Fruit fly (Drosophila melanogaster) whole organism, wandering third instar larva: Measurements from ENCODE around the gene RpS13.
A peak's percentile ranks its signal among the peaks of the same experiment; 100 is the strongest.

Experiments
- Abd-B ChIP-seq: fragments of >200 bp; optimal IDR thresholded peaks from 2 replicates; lab custom pipeline; 2017; ENCODE audit warnings: missing biosample characterization, missing genetic modification characterization
- CG32264 ChIP-seq: fragments of 200-800 bp; sonication (Bioruptor generic); optimal IDR thresholded peaks from 2 replicates; lab custom pipeline; 2016; ENCODE audit warnings: missing biosample characterization, missing genetic modification characterization
- CG9705 ChIP-seq: fragments of 200-800 bp; sonication (Bioruptor generic); optimal IDR thresholded peaks from 2 replicates; lab custom pipeline; 2018; ENCODE audit warnings: missing biosample characterization, mild to moderate bottlenecking, missing genetic modification characterization
- CrebA ChIP-seq: fragments of 200-800 bp; sonication (Bioruptor generic); optimal IDR thresholded peaks from 2 replicates; lab custom pipeline; 2016; ENCODE audit warnings: missing biosample characterization, mild to moderate bottlenecking, missing genetic modification characterization, borderline replicate concordance
- Dfd ChIP-seq: fragments of >200 bp; optimal IDR thresholded peaks from 2 replicates; lab custom pipeline; 2017; ENCODE audit warnings: missing biosample characterization, missing genetic modification characterization
- Dif ChIP-seq: fragments of 200-275, 200-300 bp; sonication (Bioruptor generic); optimal IDR thresholded peaks from 2 replicates; lab custom pipeline; 2018; ENCODE audit warnings: missing biosample characterization, missing genetic modification characterization; ENCODE audit not compliant: partially characterized antibody
- GATAd ChIP-seq: sonication (Bioruptor generic); optimal IDR thresholded peaks from 2 replicates; lab custom pipeline; 2016; ENCODE audit warnings: missing biosample characterization, missing genetic modification characterization
- HLH106 ChIP-seq: fragments of 200-800 bp; optimal IDR thresholded peaks from 3 replicates; lab custom pipeline; 2019; ENCODE audit warnings: missing biosample characterization, mild to moderate bottlenecking, missing genetic modification characterization, moderate library complexity
- Hnf4 ChIP-seq: fragments of 200-800 bp; sonication (Bioruptor generic); optimal IDR thresholded peaks from 2 replicates; lab custom pipeline; 2016; ENCODE audit warnings: missing biosample characterization, mild to moderate bottlenecking, missing genetic modification characterization
- Hr78 ChIP-seq: fragments of >200 bp; optimal IDR thresholded peaks from 2 replicates; lab custom pipeline; 2017; ENCODE audit warnings: missing biosample characterization, missing genetic modification characterization
- Hr83 ChIP-seq: fragments of 200-300 bp; sonication (Bioruptor generic); optimal IDR thresholded peaks from 2 replicates; lab custom pipeline; 2016; ENCODE audit warnings: missing biosample characterization, mild to moderate bottlenecking, missing genetic modification characterization, moderate library complexity; ENCODE audit not compliant: poor library complexity, severe bottlenecking
- Jra ChIP-seq: sonication (Bioruptor generic); optimal IDR thresholded peaks from 2 replicates; lab custom pipeline; 2016; ENCODE audit warnings: missing biosample characterization, missing genetic modification characterization
- Mio ChIP-seq: sonication (Bioruptor generic); optimal IDR thresholded peaks from 2 replicates; lab custom pipeline; 2016; ENCODE audit warnings: missing biosample characterization, missing genetic modification characterization
- Myc ChIP-seq: fragments of >200 bp; optimal IDR thresholded peaks from 2 replicates; lab custom pipeline; 2017
- N ChIP-seq: fragments of >200 bp; optimal IDR thresholded peaks from 2 replicates; lab custom pipeline; 2018; ENCODE audit warnings: missing biosample characterization, missing external identifiers, missing genetic modification characterization
- OdsH ChIP-seq: fragments of 200-800 bp; sonication (Bioruptor generic); optimal IDR thresholded peaks from 2 replicates; lab custom pipeline; 2016; ENCODE audit warnings: missing biosample characterization, mild to moderate bottlenecking, missing genetic modification characterization
- Rel ChIP-seq, 2 experiments: fragments of 200-800 bp; sonication (Bioruptor generic) in 1 of 2; optimal IDR thresholded peaks; 2 replicates in 1 of 2; 3 replicates in 1 of 2; lab custom pipeline; 2016 to 2019; ENCODE audit warnings: mild to moderate bottlenecking in 2 of 2, missing biosample characterization in 2 of 2, missing genetic modification characterization in 2 of 2, moderate library complexity in 1 of 2
- Sp1 ChIP-seq: fragments of 200-800 bp; sonication (Bioruptor generic); optimal IDR thresholded peaks from 3 replicates; lab custom pipeline; 2019; ENCODE audit warnings: missing biosample characterization, mild to moderate bottlenecking, missing genetic modification characterization, moderate library complexity
- Vsx2 ChIP-seq: fragments of 200-300, 225-300 bp; sonication (Bioruptor generic); optimal IDR thresholded peaks from 2 replicates; lab custom pipeline; 2018; ENCODE audit warnings: missing biosample characterization, missing genetic modification characterization; ENCODE audit not compliant: partially characterized antibody
- br ChIP-seq: fragments of 200-800 bp; sonication (Bioruptor generic); optimal IDR thresholded peaks from 2 replicates; lab custom pipeline; 2016; ENCODE audit warnings: missing biosample characterization, missing genetic modification characterization
- brk ChIP-seq: fragments of 200-800 bp; sonication (Bioruptor generic); optimal IDR thresholded peaks from 2 replicates; lab custom pipeline; 2016; ENCODE audit warnings: missing biosample characterization, mild to moderate bottlenecking, missing genetic modification characterization
- dmrt93B ChIP-seq: fragments of 200-800 bp; sonication (Bioruptor generic); optimal IDR thresholded peaks from 2 replicates; lab custom pipeline; 2018; ENCODE audit warnings: missing biosample characterization, mild to moderate bottlenecking, missing genetic modification characterization
- dsf ChIP-seq: sonication (Bioruptor generic); optimal IDR thresholded peaks from 2 replicates; lab custom pipeline; 2016; ENCODE audit warnings: missing biosample characterization, missing genetic modification characterization, borderline replicate concordance
- ey ChIP-seq: fragments of 200-800 bp; sonication (Bioruptor generic); optimal IDR thresholded peaks from 2 replicates; lab custom pipeline; 2016; ENCODE audit warnings: missing biosample characterization, missing genetic modification characterization
- foxo ChIP-seq, 2 experiments: fragments of 200-800 bp; sonication (Bioruptor generic); optimal IDR thresholded peaks; 2 replicates in 1 of 2; 3 replicates in 1 of 2; lab custom pipeline; 2016 to 2017; ENCODE audit warnings: missing biosample characterization in 2 of 2, missing genetic modification characterization in 2 of 2
- fru ChIP-seq: fragments of 200-800 bp; sonication (Bioruptor generic); optimal IDR thresholded peaks from 3 replicates; lab custom pipeline; 2016; ENCODE audit warnings: missing biosample characterization, mild to moderate bottlenecking, missing genetic modification characterization
- h ChIP-seq: fragments of 200-800 bp; sonication (Bioruptor generic); optimal IDR thresholded peaks from 3 replicates; lab custom pipeline; 2016; ENCODE audit warnings: missing biosample characterization, mild to moderate bottlenecking, missing genetic modification characterization
- jim ChIP-seq: fragments of 175-275, 200-325 bp; sonication (Bioruptor generic); optimal IDR thresholded peaks from 2 replicates; lab custom pipeline; 2016; ENCODE audit warnings: missing biosample characterization, mild to moderate bottlenecking, missing genetic modification characterization
- lola ChIP-seq: fragments of >200 bp; optimal IDR thresholded peaks from 2 replicates; lab custom pipeline; 2017; ENCODE audit warnings: missing biosample characterization, missing genetic modification characterization
- pan ChIP-seq: fragments of >200 bp; optimal IDR thresholded peaks from 2 replicates; lab custom pipeline; 2017
- psq ChIP-seq: fragments of 200-800 bp; sonication (Bioruptor generic); optimal IDR thresholded peaks from 3 replicates; lab custom pipeline; 2017; ENCODE audit warnings: missing biosample characterization, mild to moderate bottlenecking, missing genetic modification characterization, moderate library complexity
- rgr ChIP-seq: fragments of 200-800 bp; sonication (Bioruptor generic); optimal IDR thresholded peaks from 3 replicates; lab custom pipeline; 2016; ENCODE audit warnings: missing biosample characterization, mild to moderate bottlenecking, missing genetic modification characterization
- sage ChIP-seq: fragments of 200-800 bp; sonication (Bioruptor generic); optimal IDR thresholded peaks from 2 replicates; lab custom pipeline; 2016; ENCODE audit warnings: missing biosample characterization, mild to moderate bottlenecking, missing genetic modification characterization
- sv ChIP-seq: fragments of 200-800 bp; sonication (Bioruptor generic); optimal IDR thresholded peaks from 3 replicates; lab custom pipeline; 2016; ENCODE audit warnings: missing biosample characterization, missing genetic modification characterization
- tai ChIP-seq: sonication (Bioruptor generic); optimal IDR thresholded peaks from 2 replicates; lab custom pipeline; 2016; ENCODE audit warnings: missing biosample characterization, missing genetic modification characterization
- usp ChIP-seq: fragments of >200 bp; optimal IDR thresholded peaks from 2 replicates; lab custom pipeline; 2017; ENCODE audit warnings: missing biosample characterization, missing genetic modification characterization
- woc ChIP-seq: sonication (Bioruptor generic); optimal IDR thresholded peaks from 2 replicates; lab custom pipeline; 2016; ENCODE audit warnings: missing biosample characterization, mild to moderate bottlenecking, missing genetic modification characterization

Gene RpS13

DNA sequence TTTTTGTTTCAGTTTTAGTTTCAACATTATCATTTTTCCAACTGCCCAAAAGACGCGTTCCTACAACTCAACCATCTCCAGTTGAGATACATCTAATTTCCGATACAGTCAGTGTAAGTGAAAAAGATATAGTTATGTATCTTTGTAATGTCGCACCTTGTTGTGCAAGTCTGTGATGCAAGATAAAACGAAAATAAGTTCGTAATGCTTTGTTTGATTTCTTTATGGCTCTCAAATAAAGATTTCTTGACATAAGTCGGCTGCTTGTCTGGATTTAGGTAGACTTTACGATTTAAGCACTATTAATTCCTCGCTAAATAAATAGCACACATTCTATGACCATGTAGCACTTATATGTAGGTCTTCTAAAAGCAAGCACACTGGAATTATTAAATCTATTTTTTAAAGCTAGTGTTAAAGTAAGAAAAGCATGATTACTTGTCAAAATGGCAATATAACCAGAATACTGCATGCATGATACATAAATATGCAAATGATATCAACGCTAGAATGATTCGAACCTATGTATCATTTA is 20.6 kb upstream of the RpS13 start:
- TF ChIP-seq Rel (GFP tag; optimal IDR thresholded peaks at IDR 0.05; lab: Kevin White, UChicago) = no peak
- no peak for TF ChIP-seq Rel (tag; optimal IDR thresholded peaks at IDR 0.05; lab: Kevin White, UChicago)
- no peak for TF ChIP-seq dmrt93B
- TF ChIP-seq sv (GFP tag; lab: Kevin White, UChicago) = no peak
- TF ChIP-seq sage (GFP tag; lab: Kevin White, UChicago) = no peak
- TF ChIP-seq pan (lab: Kevin White, UChicago) = no peak
- TF ChIP-seq usp (GFP tag; lab: Kevin White, UChicago) = no peak
- no peak for TF ChIP-seq Dif (GFP tag; lab: Kevin White, UChicago)
- no peak for TF ChIP-seq lola (GFP tag; lab: Kevin White, UChicago)
- TF ChIP-seq GATAd (GFP tag; lab: Kevin White, UChicago) = no peak
- TF ChIP-seq Mio (GFP tag; lab: Kevin White, UChicago) = no peak
- no peak for TF ChIP-seq rgr (GFP tag; lab: Kevin White, UChicago)

- TF ChIP-seq CG9705 (GFP tag; lab: Kevin White, UChicago) (peak; percentile 90), Mio (GFP tag; lab: Kevin White, UChicago) (peak; percentile 42), tai (GFP tag; lab: Kevin White, UChicago) (peak; percentile 90), CG32264 (GFP tag; lab: Kevin White, UChicago) (peak; percentile 32), rgr (GFP tag; lab: Kevin White, UChicago) (peak; percentile 93), br (GFP tag; lab: Kevin White, UChicago) (peak; percentile 82), HLH106 (tag; lab: Kevin White, UChicago) (peak; percentile 97), dmrt93B (peak; percentile 90), woc (peak; percentile 92), sage (GFP tag; lab: Kevin White, UChicago) (peak; percentile 83), dsf (GFP tag; lab: Kevin White, UChicago) (peak; percentile 82), h (peak; percentile 94), N (GFP tag; lab: Kevin White, UChicago) (no peak), Hnf4 (peak; percentile 85), Sp1 (GFP tag; lab: Kevin White, UChicago) (peak; percentile 96), Rel (GFP tag; optimal IDR thresholded peaks at IDR 0.05; lab: Kevin White, UChicago) (peak; percentile 70), Rel (tag; optimal IDR thresholded peaks at IDR 0.05; lab: Kevin White, UChicago) (peak; percentile 85), Jra (GFP tag; lab: Kevin White, UChicago) (peak; percentile 84), brk (GFP tag; lab: Kevin White, UChicago) (peak; percentile 94), Hr78 (GFP tag; lab: Kevin White, UChicago) (no peak), CrebA (GFP tag; lab: Kevin White, UChicago) (no peak), pan (lab: Kevin White, UChicago) (no peak), fru (GFP tag; lab: Kevin White, UChicago) (peak; percentile 92), sv (GFP tag; lab: Kevin White, UChicago) (peak; percentile 88), OdsH (GFP tag; lab: Kevin White, UChicago) (peak; percentile 94), Myc (lab: Kevin White, UChicago) (no peak), lola (GFP tag; lab: Kevin White, UChicago) (no peak), ey (GFP tag; lab: Kevin White, UChicago) (peak; percentile 82), GATAd (GFP tag; lab: Kevin White, UChicago) (peak; percentile 65), foxo (GFP tag; optimal IDR thresholded peaks at IDR 0.05; lab: Kevin White, UChicago) (peak in 1 of 2 experiments; percentile 95), psq (GFP tag; lab: Kevin White, UChicago) (peak; percentile 93), Vsx2 (GFP tag; lab: Kevin White, UChicago) (no peak), Hr83 (GFP tag; lab: Kevin White, UChicago) (peak; percentile 28)
- TF ChIP-seq, all 38 proteins: peak for 25
These were observed 19.7 kb upstream of the RpS13 start, which contains the start of the genes Dad1 and CG13384 for dm6 chr2L:8384108-8384601. Gene Dad1 (minus strand): TSS chr2L:8384137. Gene CG13384 (plus strand): TSS chr2L:8384455.

DNA sequence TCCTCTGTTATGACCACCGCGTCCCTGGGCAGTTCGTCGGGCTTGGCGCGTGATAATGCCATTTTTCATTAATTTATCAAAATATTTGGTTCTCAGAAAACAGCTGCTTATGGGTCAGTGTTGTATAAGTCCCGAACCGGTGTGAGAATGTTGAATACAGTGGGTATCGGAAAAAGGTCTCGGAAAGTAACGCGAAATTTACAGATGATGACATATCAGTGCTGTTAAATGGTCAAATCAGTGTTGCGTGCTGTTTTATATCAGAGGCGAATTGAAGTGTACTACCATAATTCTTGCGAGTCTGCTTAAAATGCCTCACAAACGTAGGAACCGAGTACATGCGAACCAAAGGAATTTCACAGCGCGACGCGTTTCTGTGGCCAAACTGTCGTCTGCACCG is 18.2 kb upstream of the RpS13 start, which contains the start of the genes CG13392 and Rcd4:
Gene CG13392, minus strand, starts transcription at position 162 of the 400 bp plus-strand sequence.
Gene Rcd4, plus strand, starts transcription at position 216 of the 400 bp plus-strand sequence.
- no peak for TF ChIP-seq Dfd
- TF ChIP-seq N (GFP tag; lab: Kevin White, UChicago) = no peak
- TF ChIP-seq Sp1 (GFP tag; lab: Kevin White, UChicago) = peak; percentile 64
- TF ChIP-seq sage (GFP tag; lab: Kevin White, UChicago) = peak; percentile 46
- peak; percentile 83 for TF ChIP-seq Jra (GFP tag; lab: Kevin White, UChicago)
- no peak for TF ChIP-seq CrebA (GFP tag; lab: Kevin White, UChicago)
- TF ChIP-seq Hr78 (GFP tag; lab: Kevin White, UChicago) = no peak
- TF ChIP-seq lola (GFP tag; lab: Kevin White, UChicago) = no peak
- TF ChIP-seq dmrt93B = peak; percentile 26
- TF ChIP-seq Myc (lab: Kevin White, UChicago) = peak; percentile 46
- TF ChIP-seq tai (GFP tag; lab: Kevin White, UChicago) = no peak
- TF ChIP-seq woc = peak; percentile 45
- TF ChIP-seq Hr83 (GFP tag; lab: Kevin White, UChicago) = peak; percentile 94
- TF ChIP-seq fru (GFP tag; lab: Kevin White, UChicago) = peak; percentile 90
- peak; percentile 36 for TF ChIP-seq jim (GFP tag; lab: Kevin White, UChicago)
- TF ChIP-seq sv (GFP tag; lab: Kevin White, UChicago) = peak; percentile 71
- peak; percentile 74 for TF ChIP-seq OdsH (GFP tag; lab: Kevin White, UChicago)
- peak; percentile 37 for TF ChIP-seq CG9705 (GFP tag; lab: Kevin White, UChicago)
- TF ChIP-seq rgr (GFP tag; lab: Kevin White, UChicago) = peak; percentile 90
- TF ChIP-seq br (GFP tag; lab: Kevin White, UChicago) = peak; percentile 85
- TF ChIP-seq HLH106 (tag; lab: Kevin White, UChicago) = peak; percentile 68
- TF ChIP-seq dsf (GFP tag; lab: Kevin White, UChicago) = peak; percentile 30
- peak; percentile 70 for TF ChIP-seq psq (GFP tag; lab: Kevin White, UChicago)
- peak; percentile 73 for TF ChIP-seq ey (GFP tag; lab: Kevin White, UChicago)
- peak; percentile 24 to 88 for TF ChIP-seq foxo (GFP tag; optimal IDR thresholded peaks at IDR 0.05; lab: Kevin White, UChicago)
- no peak for TF ChIP-seq GATAd (GFP tag; lab: Kevin White, UChicago)
- TF ChIP-seq brk (GFP tag; lab: Kevin White, UChicago) = peak; percentile 84
- TF ChIP-seq Abd-B (GFP tag; lab: Kevin White, UChicago) = no peak
- no peak for TF ChIP-seq usp (GFP tag; lab: Kevin White, UChicago)
- TF ChIP-seq pan (lab: Kevin White, UChicago) = no peak
- TF ChIP-seq Mio (GFP tag; lab: Kevin White, UChicago) = peak; percentile 23
- peak; percentile 87 for TF ChIP-seq h
